Fruit fly (Drosophila melanogaster) whole organism, wandering third instar larva: ENCODE results near the gene Jon25Biii.
A peak's percentile ranks its signal among the peaks of the same experiment; 100 is the strongest.

ENCODE experiments used
- Abd-B ChIP-seq: fragments of >200 bp; optimal IDR thresholded peaks from 2 replicates; lab custom pipeline; 2017; ENCODE audit warnings: missing biosample characterization, missing genetic modification characterization
- CG32264 ChIP-seq: fragments of 200-800 bp; sonication (Bioruptor generic); optimal IDR thresholded peaks from 2 replicates; lab custom pipeline; 2016; ENCODE audit warnings: missing biosample characterization, missing genetic modification characterization
- CG9705 ChIP-seq: fragments of 200-800 bp; sonication (Bioruptor generic); optimal IDR thresholded peaks from 2 replicates; lab custom pipeline; 2018; ENCODE audit warnings: missing biosample characterization, mild to moderate bottlenecking, missing genetic modification characterization
- CrebA ChIP-seq: fragments of 200-800 bp; sonication (Bioruptor generic); optimal IDR thresholded peaks from 2 replicates; lab custom pipeline; 2016; ENCODE audit warnings: missing biosample characterization, mild to moderate bottlenecking, missing genetic modification characterization, borderline replicate concordance
- Dfd ChIP-seq: fragments of >200 bp; optimal IDR thresholded peaks from 2 replicates; lab custom pipeline; 2017; ENCODE audit warnings: missing biosample characterization, missing genetic modification characterization
- Dif ChIP-seq: fragments of 200-275, 200-300 bp; sonication (Bioruptor generic); optimal IDR thresholded peaks from 2 replicates; lab custom pipeline; 2018; ENCODE audit warnings: missing biosample characterization, missing genetic modification characterization; ENCODE audit not compliant: partially characterized antibody
- GATAd ChIP-seq: sonication (Bioruptor generic); optimal IDR thresholded peaks from 2 replicates; lab custom pipeline; 2016; ENCODE audit warnings: missing biosample characterization, missing genetic modification characterization
- HLH106 ChIP-seq: fragments of 200-800 bp; optimal IDR thresholded peaks from 3 replicates; lab custom pipeline; 2019; ENCODE audit warnings: missing biosample characterization, mild to moderate bottlenecking, missing genetic modification characterization, moderate library complexity
- Hnf4 ChIP-seq: fragments of 200-800 bp; sonication (Bioruptor generic); optimal IDR thresholded peaks from 2 replicates; lab custom pipeline; 2016; ENCODE audit warnings: missing biosample characterization, mild to moderate bottlenecking, missing genetic modification characterization
- Hr78 ChIP-seq: fragments of >200 bp; optimal IDR thresholded peaks from 2 replicates; lab custom pipeline; 2017; ENCODE audit warnings: missing biosample characterization, missing genetic modification characterization
- Hr83 ChIP-seq: fragments of 200-300 bp; sonication (Bioruptor generic); optimal IDR thresholded peaks from 2 replicates; lab custom pipeline; 2016; ENCODE audit warnings: missing biosample characterization, mild to moderate bottlenecking, missing genetic modification characterization, moderate library complexity; ENCODE audit not compliant: poor library complexity, severe bottlenecking
- Jra ChIP-seq: sonication (Bioruptor generic); optimal IDR thresholded peaks from 2 replicates; lab custom pipeline; 2016; ENCODE audit warnings: missing biosample characterization, missing genetic modification characterization
- Mio ChIP-seq: sonication (Bioruptor generic); optimal IDR thresholded peaks from 2 replicates; lab custom pipeline; 2016; ENCODE audit warnings: missing biosample characterization, missing genetic modification characterization
- Myc ChIP-seq: fragments of >200 bp; optimal IDR thresholded peaks from 2 replicates; lab custom pipeline; 2017
- N ChIP-seq: fragments of >200 bp; optimal IDR thresholded peaks from 2 replicates; lab custom pipeline; 2018; ENCODE audit warnings: missing biosample characterization, missing external identifiers, missing genetic modification characterization
- OdsH ChIP-seq: fragments of 200-800 bp; sonication (Bioruptor generic); optimal IDR thresholded peaks from 2 replicates; lab custom pipeline; 2016; ENCODE audit warnings: missing biosample characterization, mild to moderate bottlenecking, missing genetic modification characterization
- Rel ChIP-seq, 2 experiments: fragments of 200-800 bp; sonication (Bioruptor generic) in 1 of 2; optimal IDR thresholded peaks; 2 replicates in 1 of 2; 3 replicates in 1 of 2; lab custom pipeline; 2016 to 2019; ENCODE audit warnings: mild to moderate bottlenecking in 2 of 2, missing biosample characterization in 2 of 2, missing genetic modification characterization in 2 of 2, moderate library complexity in 1 of 2
- Sp1 ChIP-seq: fragments of 200-800 bp; sonication (Bioruptor generic); optimal IDR thresholded peaks from 3 replicates; lab custom pipeline; 2019; ENCODE audit warnings: missing biosample characterization, mild to moderate bottlenecking, missing genetic modification characterization, moderate library complexity
- Vsx2 ChIP-seq: fragments of 200-300, 225-300 bp; sonication (Bioruptor generic); optimal IDR thresholded peaks from 2 replicates; lab custom pipeline; 2018; ENCODE audit warnings: missing biosample characterization, missing genetic modification characterization; ENCODE audit not compliant: partially characterized antibody
- br ChIP-seq: fragments of 200-800 bp; sonication (Bioruptor generic); optimal IDR thresholded peaks from 2 replicates; lab custom pipeline; 2016; ENCODE audit warnings: missing biosample characterization, missing genetic modification characterization
- brk ChIP-seq: fragments of 200-800 bp; sonication (Bioruptor generic); optimal IDR thresholded peaks from 2 replicates; lab custom pipeline; 2016; ENCODE audit warnings: missing biosample characterization, mild to moderate bottlenecking, missing genetic modification characterization
- dl ChIP-seq, 2 experiments: fragments of 175-275, 200-275 bp in 1 of 2; fragments of 200-275 bp in 1 of 2; sonication (Bioruptor generic); optimal IDR thresholded peaks; lab custom pipeline; 2018; ENCODE audit warnings: mild to moderate bottlenecking in 2 of 2, missing biosample characterization in 2 of 2, missing genetic modification characterization in 2 of 2, moderate library complexity in 2 of 2; ENCODE audit not compliant: partially characterized antibody in 2 of 2, insufficient read depth in 1 of 2
- dmrt93B ChIP-seq: fragments of 200-800 bp; sonication (Bioruptor generic); optimal IDR thresholded peaks from 2 replicates; lab custom pipeline; 2018; ENCODE audit warnings: missing biosample characterization, mild to moderate bottlenecking, missing genetic modification characterization
- dsf ChIP-seq: sonication (Bioruptor generic); optimal IDR thresholded peaks from 2 replicates; lab custom pipeline; 2016; ENCODE audit warnings: missing biosample characterization, missing genetic modification characterization, borderline replicate concordance
- ey ChIP-seq: fragments of 200-800 bp; sonication (Bioruptor generic); optimal IDR thresholded peaks from 2 replicates; lab custom pipeline; 2016; ENCODE audit warnings: missing biosample characterization, missing genetic modification characterization
- foxo ChIP-seq, 2 experiments: fragments of 200-800 bp; sonication (Bioruptor generic); optimal IDR thresholded peaks; 2 replicates in 1 of 2; 3 replicates in 1 of 2; lab custom pipeline; 2016 to 2017; ENCODE audit warnings: missing biosample characterization in 2 of 2, missing genetic modification characterization in 2 of 2
- fru ChIP-seq: fragments of 200-800 bp; sonication (Bioruptor generic); optimal IDR thresholded peaks from 3 replicates; lab custom pipeline; 2016; ENCODE audit warnings: missing biosample characterization, mild to moderate bottlenecking, missing genetic modification characterization
- h ChIP-seq: fragments of 200-800 bp; sonication (Bioruptor generic); optimal IDR thresholded peaks from 3 replicates; lab custom pipeline; 2016; ENCODE audit warnings: missing biosample characterization, mild to moderate bottlenecking, missing genetic modification characterization
- jim ChIP-seq: fragments of 175-275, 200-325 bp; sonication (Bioruptor generic); optimal IDR thresholded peaks from 2 replicates; lab custom pipeline; 2016; ENCODE audit warnings: missing biosample characterization, mild to moderate bottlenecking, missing genetic modification characterization
- lola ChIP-seq: fragments of >200 bp; optimal IDR thresholded peaks from 2 replicates; lab custom pipeline; 2017; ENCODE audit warnings: missing biosample characterization, missing genetic modification characterization
- pan ChIP-seq: fragments of >200 bp; optimal IDR thresholded peaks from 2 replicates; lab custom pipeline; 2017
- psq ChIP-seq: fragments of 200-800 bp; sonication (Bioruptor generic); optimal IDR thresholded peaks from 3 replicates; lab custom pipeline; 2017; ENCODE audit warnings: missing biosample characterization, mild to moderate bottlenecking, missing genetic modification characterization, moderate library complexity
- rgr ChIP-seq: fragments of 200-800 bp; sonication (Bioruptor generic); optimal IDR thresholded peaks from 3 replicates; lab custom pipeline; 2016; ENCODE audit warnings: missing biosample characterization, mild to moderate bottlenecking, missing genetic modification characterization
- sage ChIP-seq: fragments of 200-800 bp; sonication (Bioruptor generic); optimal IDR thresholded peaks from 2 replicates; lab custom pipeline; 2016; ENCODE audit warnings: missing biosample characterization, mild to moderate bottlenecking, missing genetic modification characterization
- sv ChIP-seq: fragments of 200-800 bp; sonication (Bioruptor generic); optimal IDR thresholded peaks from 3 replicates; lab custom pipeline; 2016; ENCODE audit warnings: missing biosample characterization, missing genetic modification characterization
- tai ChIP-seq: sonication (Bioruptor generic); optimal IDR thresholded peaks from 2 replicates; lab custom pipeline; 2016; ENCODE audit warnings: missing biosample characterization, missing genetic modification characterization
- usp ChIP-seq: fragments of >200 bp; optimal IDR thresholded peaks from 2 replicates; lab custom pipeline; 2017; ENCODE audit warnings: missing biosample characterization, missing genetic modification characterization
- woc ChIP-seq: sonication (Bioruptor generic); optimal IDR thresholded peaks from 2 replicates; lab custom pipeline; 2016; ENCODE audit warnings: missing biosample characterization, mild to moderate bottlenecking, missing genetic modification characterization

Jon25Biii gene

dm6 chr2L:4945300-4945699 is 5.3 kb downstream of the Jon25Biii start, which contains the start of the genes mRpL24 and betaggt-I (continued):
- no peak for TF ChIP-seq Vsx2
- peak; percentile 93 for TF ChIP-seq Hnf4
- TF ChIP-seq brk, result peak; percentile 96
- TF ChIP-seq foxo (GFP tag; optimal IDR thresholded peaks at IDR 0.05; lab: Kevin White, UChicago), result peak; percentile 5 to 98
- no peak for TF ChIP-seq CrebA
- no peak for TF ChIP-seq usp
- no peak for TF ChIP-seq tai (GFP tag; lab: Kevin White, UChicago)
- TF ChIP-seq Dfd (GFP tag; lab: Kevin White, UChicago), result no peak
- peak; percentile 98 for TF ChIP-seq rgr
- TF ChIP-seq psq (GFP tag; lab: Kevin White, UChicago), result peak; percentile 94
- peak; percentile 90 for TF ChIP-seq Jra
- peak; percentile 98 for TF ChIP-seq Sp1 (GFP tag; lab: Kevin White, UChicago)
- TF ChIP-seq dl (GFP tag; optimal IDR thresholded peaks at IDR 0.05; lab: Kevin White, UChicago; ENCODE audit: insufficient read depth in 1 of 2, partially characterized antibody in 2 of 2), result no peak
- peak; percentile 91 for TF ChIP-seq dsf (GFP tag; lab: Kevin White, UChicago)
- TF ChIP-seq Rel (GFP tag; optimal IDR thresholded peaks at IDR 0.05; lab: Kevin White, UChicago), result peak; percentile 46
- peak; percentile 88 for TF ChIP-seq Rel (tag; optimal IDR thresholded peaks at IDR 0.05; lab: Kevin White, UChicago)

dm6 chr2L:4942257-4942792 is 8.2 kb downstream of the Jon25Biii start, which contains the start of gene synr:
Gene synr, plus strand, starts transcription at chr2L:4942742.
- no peak for TF ChIP-seq CG32264 (GFP tag; lab: Kevin White, UChicago)
- TF ChIP-seq Sp1 (GFP tag; lab: Kevin White, UChicago), result no peak
- TF ChIP-seq HLH106 (tag; lab: Kevin White, UChicago), result no peak
- no peak for TF ChIP-seq OdsH (GFP tag; lab: Kevin White, UChicago)
- TF ChIP-seq dl (GFP tag; optimal IDR thresholded peaks at IDR 0.05; lab: Kevin White, UChicago; ENCODE audit: insufficient read depth in 1 of 2, partially characterized antibody in 2 of 2), result no peak
- no peak for TF ChIP-seq brk
- TF ChIP-seq Jra, result no peak
- no peak for TF ChIP-seq Vsx2
- no peak for TF ChIP-seq psq (GFP tag; lab: Kevin White, UChicago)
- no peak for TF ChIP-seq GATAd (GFP tag; lab: Kevin White, UChicago)
- TF ChIP-seq Hr78 (GFP tag; lab: Kevin White, UChicago), result no peak
- no peak for TF ChIP-seq Rel (GFP tag; optimal IDR thresholded peaks at IDR 0.05; lab: Kevin White, UChicago)
- no peak for TF ChIP-seq Rel (tag; optimal IDR thresholded peaks at IDR 0.05; lab: Kevin White, UChicago)
- TF ChIP-seq br (GFP tag; lab: Kevin White, UChicago), result no peak
- no peak for TF ChIP-seq CrebA
- no peak for TF ChIP-seq tai (GFP tag; lab: Kevin White, UChicago)
- TF ChIP-seq N (GFP tag; lab: Kevin White, UChicago), result no peak
- TF ChIP-seq, all 38 proteins: peak for 0

- TF ChIP-seq brk, result peak; percentile 70
- TF ChIP-seq HLH106 (tag; lab: Kevin White, UChicago), result no peak
- no peak for TF ChIP-seq tai (GFP tag; lab: Kevin White, UChicago)
- TF ChIP-seq h (GFP tag; lab: Kevin White, UChicago), result peak; percentile 80
- peak; percentile 95 for TF ChIP-seq Hr83 (GFP tag; lab: Kevin White, UChicago)
- peak; percentile 2 for TF ChIP-seq CrebA
- TF ChIP-seq fru (GFP tag; lab: Kevin White, UChicago), result peak; percentile 57
- TF ChIP-seq dl (GFP tag; optimal IDR thresholded peaks at IDR 0.05; lab: Kevin White, UChicago; ENCODE audit: insufficient read depth in 1 of 2, partially characterized antibody in 2 of 2), result no peak
- TF ChIP-seq sv (GFP tag; lab: Kevin White, UChicago), result no peak
- TF ChIP-seq Abd-B (GFP tag; lab: Kevin White, UChicago), result no peak
- TF ChIP-seq br (GFP tag; lab: Kevin White, UChicago), result no peak
- TF ChIP-seq Myc (lab: Kevin White, UChicago), result no peak
- no peak for TF ChIP-seq Dfd (GFP tag; lab: Kevin White, UChicago)
- no peak for TF ChIP-seq GATAd (GFP tag; lab: Kevin White, UChicago)
- no peak for TF ChIP-seq dsf (GFP tag; lab: Kevin White, UChicago)
- no peak for TF ChIP-seq ey (GFP tag; lab: Kevin White, UChicago)
- TF ChIP-seq CG32264 (GFP tag; lab: Kevin White, UChicago), result no peak
- TF ChIP-seq Hr78 (GFP tag; lab: Kevin White, UChicago), result no peak
- TF ChIP-seq OdsH (GFP tag; lab: Kevin White, UChicago), result peak; percentile 48
- TF ChIP-seq dmrt93B (GFP tag; lab: Kevin White, UChicago), result no peak
- TF ChIP-seq pan, result no peak
- peak; percentile 5 for TF ChIP-seq jim
- TF ChIP-seq sage (GFP tag; lab: Kevin White, UChicago), result no peak
- peak in 1 of 2 experiments; percentile 8 for TF ChIP-seq foxo (GFP tag; optimal IDR thresholded peaks at IDR 0.05; lab: Kevin White, UChicago)
- TF ChIP-seq woc (GFP tag; lab: Kevin White, UChicago), result no peak
- peak; percentile 28 for TF ChIP-seq Hnf4
- peak; percentile 15 for TF ChIP-seq psq (GFP tag; lab: Kevin White, UChicago)
- TF ChIP-seq N (GFP tag; lab: Kevin White, UChicago), result no peak
- no peak for TF ChIP-seq Vsx2
- no peak for TF ChIP-seq Mio (GFP tag; lab: Kevin White, UChicago)
- no peak for TF ChIP-seq lola (GFP tag; lab: Kevin White, UChicago)
- no peak for TF ChIP-seq Rel (GFP tag; optimal IDR thresholded peaks at IDR 0.05; lab: Kevin White, UChicago)
- TF ChIP-seq Rel (tag; optimal IDR thresholded peaks at IDR 0.05; lab: Kevin White, UChicago), result no peak
- no peak for TF ChIP-seq CG9705 (GFP tag; lab: Kevin White, UChicago)
- TF ChIP-seq rgr, result peak; percentile 65
- no peak for TF ChIP-seq usp
- TF ChIP-seq Sp1 (GFP tag; lab: Kevin White, UChicago), result peak; percentile 22
- no peak for TF ChIP-seq Jra
- TF ChIP-seq Dif, result no peak
- TF ChIP-seq, all 38 proteins: peak for 12
Observed at dm6 chr2L:4937060-4937459, 13.5 kb downstream of the Jon25Biii start, which contains the start of gene Sgs1. Gene Sgs1, plus strand, starts transcription at chr2L:4937409.
